Fruit fly (Drosophila melanogaster) Kc167 (cell line): ENCODE results near the gene JTBR.

Source experiments
- Myc ChIP-seq: fragments of >200 bp; optimal IDR thresholded peaks from 2 replicates; lab custom pipeline; 2017; ENCODE audit warnings: missing external identifiers
- Sin3A ChIP-seq: fragments of >200 bp; optimal IDR thresholded peaks from 2 replicates; lab custom pipeline; 2018; ENCODE audit warnings: missing external identifiers
- h ChIP-seq: fragments of >200 bp; optimal IDR thresholded peaks from 3 replicates; lab custom pipeline; 2018; ENCODE audit warnings: missing external identifiers
- insv ChIP-seq: fragments of >200 bp; optimal IDR thresholded peaks from 3 replicates; lab custom pipeline; 2018; ENCODE audit warnings: missing external identifiers
- psq ChIP-seq: fragments of >200 bp; optimal IDR thresholded peaks from 2 replicates; lab custom pipeline; 2017; ENCODE audit warnings: missing external identifiers
- ttk ChIP-seq: sonication (Bioruptor generic); optimal IDR thresholded peaks from 2 replicates; lab custom pipeline; 2017; ENCODE audit warnings: missing external identifiers

DNA sequence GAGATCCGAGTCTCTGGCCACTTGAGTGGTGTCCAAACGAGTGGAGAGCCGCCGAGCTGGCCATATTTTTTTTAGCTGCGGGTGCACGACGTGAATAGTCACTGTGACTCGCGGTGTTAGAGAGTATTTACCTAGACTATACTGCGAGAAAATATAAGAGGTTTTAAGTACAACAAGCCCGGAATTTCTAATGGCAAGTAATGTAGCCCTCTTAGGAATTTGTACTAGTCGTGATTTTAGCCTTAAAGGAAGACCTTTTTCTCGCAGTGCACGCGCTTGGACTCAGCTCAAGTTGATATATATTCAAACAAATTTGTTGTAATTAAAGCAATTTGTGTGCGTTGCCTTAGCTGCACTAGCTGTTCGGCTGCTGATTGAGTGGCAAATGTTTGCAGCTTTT lies 41.9 kb upstream of the JTBR start:
- no peak for TF ChIP-seq ttk
- TF ChIP-seq Sin3A: no peak
- no peak for TF ChIP-seq h (lab: Kevin White, UChicago)
- no peak for TF ChIP-seq insv
- TF ChIP-seq psq (lab: Kevin White, UChicago): no peak
- TF ChIP-seq Myc (lab: Kevin White, UChicago): no peak
